Worm (Caenorhabditis elegans): Measurements from ENCODE around the gene ncr-2.

The ncr-2 gene

ce11 chrIII:8275871-8276270 lies 17.7 kb downstream of the ncr-2 start, which contains the start of gene clec-160:
TSS of gene clec-160 (minus strand) at chrIII:8275971.
- TF ChIP-seq hmg-4 (GFP tag; optimal IDR thresholded peaks at IDR 0.05) (no peak), F13C5.2 (tag; optimal IDR thresholded peaks at IDR 0.05) (no peak), sea-1 (GFP tag; conservative IDR thresholded peaks at IDR 0.05) (no peak), ceh-36 (tag; optimal IDR thresholded peaks at IDR 0.05) (no peak), scrt-1 (GFP tag; IDR thresholded peaks at IDR 0.05) (no peak)

DNA sequence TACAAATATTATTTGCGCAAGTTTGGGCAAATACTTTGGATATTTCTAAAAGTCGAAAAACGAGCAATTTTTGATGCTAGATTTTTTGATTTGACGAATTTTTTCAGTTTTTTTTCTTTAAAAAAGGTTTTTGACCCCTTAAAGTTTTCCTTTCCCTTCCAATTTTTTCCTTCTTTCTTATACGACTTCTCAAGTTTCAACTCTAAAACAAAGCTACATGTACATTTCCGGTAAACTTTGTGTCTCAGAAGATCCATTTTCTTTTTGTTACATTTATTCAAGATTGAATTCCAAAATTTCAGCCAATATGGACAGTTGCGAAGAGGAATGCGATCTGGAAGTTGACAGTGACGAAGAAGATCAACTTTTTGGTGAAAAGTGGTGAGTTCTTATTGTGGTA lies 20.7 kb downstream of the ncr-2 start, which contains the start of gene mig-10:
Gene mig-10, plus strand, starts transcription at position 301 of the 400 bp plus-strand sequence.
- TF ChIP-seq aly-1 (tag; optimal IDR thresholded peaks at IDR 0.05) (no peak), ets-7 (tag; optimal IDR thresholded peaks at IDR 0.05) (no peak), ceh-13 (GFP tag; optimal IDR thresholded peaks at IDR 0.05) (no peak)

DNA sequence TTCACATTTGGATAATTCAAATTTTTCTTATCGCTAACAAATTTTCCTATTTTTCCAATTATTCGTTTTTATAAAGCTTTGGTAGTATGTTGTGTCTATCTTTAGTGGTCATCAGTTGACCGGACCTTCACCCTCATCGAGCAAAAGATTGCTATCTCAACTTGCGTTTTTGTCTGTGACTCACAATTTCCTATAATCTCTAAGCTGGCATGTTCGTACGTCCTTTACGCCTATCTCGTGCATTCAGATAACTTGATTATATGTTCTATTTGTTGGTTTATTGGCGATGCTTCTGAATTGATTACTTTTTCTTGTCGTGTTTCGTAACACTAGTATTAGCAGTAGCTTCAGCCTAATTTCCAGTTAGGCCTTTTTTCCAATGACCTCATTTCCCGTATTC lies 21.4 kb downstream of the ncr-2 start:
- TF ChIP-seq ceh-36 (tag; optimal IDR thresholded peaks at IDR 0.05), result no peak
- TF ChIP-seq hnd-1 (tag; optimal IDR thresholded peaks at IDR 0.05), result no peak
- TF ChIP-seq ets-7 (tag; optimal IDR thresholded peaks at IDR 0.05), result no peak
- TF ChIP-seq hmg-4 (GFP tag; optimal IDR thresholded peaks at IDR 0.05), result no peak
- no peak for TF ChIP-seq sea-1 (GFP tag; conservative IDR thresholded peaks at IDR 0.05)
- no peak for TF ChIP-seq flt-1 (GFP tag; IDR thresholded peaks at IDR 0.05)
- TF ChIP-seq hmbx-1 (tag; optimal IDR thresholded peaks at IDR 0.05), result no peak
- no peak for TF ChIP-seq B0310.2 (tag; optimal IDR thresholded peaks at IDR 0.05)
- no peak for TF ChIP-seq aly-1 (tag; optimal IDR thresholded peaks at IDR 0.05)
- TF ChIP-seq tra-4 (tag; optimal IDR thresholded peaks at IDR 0.05), result no peak
- no peak for TF ChIP-seq tbx-11 (GFP tag; IDR thresholded peaks at IDR 0.05)
- TF ChIP-seq scrt-1 (GFP tag; IDR thresholded peaks at IDR 0.05), result no peak
- TF ChIP-seq tbx-37 (GFP tag; conservative IDR thresholded peaks at IDR 0.05), result no peak
- TF ChIP-seq F13C5.2 (tag; optimal IDR thresholded peaks at IDR 0.05), result no peak

- TF ChIP-seq hnd-1 (tag; optimal IDR thresholded peaks at IDR 0.05), result no peak
Observed at ce11 chrIII:8280352-8280751, 22.2 kb downstream of the ncr-2 start.

DNA sequence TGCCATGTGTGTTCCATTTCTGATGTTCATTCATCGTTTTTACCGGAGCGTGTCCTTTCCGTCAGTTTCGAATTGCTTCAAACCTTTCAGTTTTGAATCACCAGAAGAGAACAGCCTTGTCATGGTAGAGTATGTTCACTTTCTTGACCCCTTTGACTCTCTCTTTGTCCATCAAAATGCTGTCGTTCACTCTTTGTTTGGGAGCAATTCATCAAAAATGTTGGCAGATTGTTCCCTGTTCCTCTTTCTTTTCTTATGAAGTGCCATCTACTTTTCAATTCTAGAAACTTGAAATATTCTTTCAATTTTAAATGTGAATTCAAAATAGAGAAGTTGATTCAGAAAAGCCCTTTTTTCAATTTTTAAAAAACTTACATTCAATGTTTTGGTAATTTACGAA lies 23.2 kb downstream of the ncr-2 start:
- no peak for TF ChIP-seq hmg-4 (GFP tag; optimal IDR thresholded peaks at IDR 0.05)
- no peak for TF ChIP-seq sea-1 (GFP tag; conservative IDR thresholded peaks at IDR 0.05)
- no peak for TF ChIP-seq scrt-1 (GFP tag; IDR thresholded peaks at IDR 0.05)
- no peak for TF ChIP-seq ets-7 (tag; optimal IDR thresholded peaks at IDR 0.05)
- TF ChIP-seq B0310.2 (tag; optimal IDR thresholded peaks at IDR 0.05), result no peak
- no peak for TF ChIP-seq flt-1 (GFP tag; IDR thresholded peaks at IDR 0.05)
- TF ChIP-seq tbx-37 (GFP tag; conservative IDR thresholded peaks at IDR 0.05), result no peak
- TF ChIP-seq pes-1 (GFP tag; IDR thresholded peaks at IDR 0.05), result no peak
- no peak for TF ChIP-seq ceh-36 (tag; optimal IDR thresholded peaks at IDR 0.05)
- TF ChIP-seq hnd-1 (tag; optimal IDR thresholded peaks at IDR 0.05), result no peak
- no peak for TF ChIP-seq ama-1 (optimal IDR thresholded peaks at IDR 0.05)
- TF ChIP-seq F13C5.2 (tag; optimal IDR thresholded peaks at IDR 0.05), result no peak
- no peak for TF ChIP-seq ceh-13 (GFP tag; optimal IDR thresholded peaks at IDR 0.05)
- no peak for TF ChIP-seq tra-4 (tag; optimal IDR thresholded peaks at IDR 0.05)
- no peak for TF ChIP-seq hmbx-1 (tag; optimal IDR thresholded peaks at IDR 0.05)
- TF ChIP-seq tbx-11 (GFP tag; IDR thresholded peaks at IDR 0.05), result no peak
- TF ChIP-seq aly-1 (tag; optimal IDR thresholded peaks at IDR 0.05), result no peak

ce11 chrIII:8283525-8283924 lies 25.4 kb downstream of the ncr-2 start:
- no peak for TF ChIP-seq scrt-1 (GFP tag; IDR thresholded peaks at IDR 0.05)
- TF ChIP-seq hmg-4 (GFP tag; optimal IDR thresholded peaks at IDR 0.05), result no peak
- TF ChIP-seq flt-1 (GFP tag; IDR thresholded peaks at IDR 0.05), result no peak
- TF ChIP-seq ceh-13 (GFP tag; optimal IDR thresholded peaks at IDR 0.05), result no peak
- TF ChIP-seq aly-1 (tag; optimal IDR thresholded peaks at IDR 0.05), result no peak
- TF ChIP-seq ceh-36 (tag; optimal IDR thresholded peaks at IDR 0.05), result no peak
- TF ChIP-seq pes-1 (GFP tag; IDR thresholded peaks at IDR 0.05), result no peak
- no peak for TF ChIP-seq tbx-11 (GFP tag; IDR thresholded peaks at IDR 0.05)
- TF ChIP-seq ama-1 (optimal IDR thresholded peaks at IDR 0.05), result no peak
- TF ChIP-seq sea-1 (GFP tag; conservative IDR thresholded peaks at IDR 0.05), result no peak
- TF ChIP-seq hnd-1 (tag; optimal IDR thresholded peaks at IDR 0.05), result no peak
- no peak for TF ChIP-seq ets-7 (tag; optimal IDR thresholded peaks at IDR 0.05)

DNA sequence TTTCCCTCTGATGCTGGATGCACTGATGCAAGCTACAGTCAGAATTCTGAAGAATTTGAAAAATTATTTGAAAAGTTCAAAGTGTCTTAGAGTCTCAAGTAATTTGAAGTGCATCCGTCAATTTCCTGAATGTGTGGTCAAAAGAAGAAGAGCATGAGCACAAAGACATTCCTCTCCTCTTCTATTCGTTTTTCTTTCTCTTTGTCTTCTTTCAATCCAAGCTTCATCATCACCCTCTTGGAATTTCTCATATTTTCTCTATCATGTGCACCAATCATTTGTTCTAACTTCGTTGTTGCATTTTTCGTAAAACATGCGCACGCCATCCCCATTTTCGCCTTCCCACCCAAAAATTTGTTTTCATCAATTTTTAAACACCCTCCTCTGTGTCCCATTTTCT lies 27.9 kb downstream of the ncr-2 start:
- no peak for TF ChIP-seq hnd-1 (tag; optimal IDR thresholded peaks at IDR 0.05)
- TF ChIP-seq hmbx-1 (tag; optimal IDR thresholded peaks at IDR 0.05), result no peak
- no peak for TF ChIP-seq sea-1 (GFP tag; conservative IDR thresholded peaks at IDR 0.05)
- no peak for TF ChIP-seq scrt-1 (GFP tag; IDR thresholded peaks at IDR 0.05)
- TF ChIP-seq pes-1 (GFP tag; IDR thresholded peaks at IDR 0.05), result no peak
- no peak for TF ChIP-seq ceh-36 (tag; optimal IDR thresholded peaks at IDR 0.05)
- no peak for TF ChIP-seq F13C5.2 (tag; optimal IDR thresholded peaks at IDR 0.05)
- no peak for TF ChIP-seq tbx-11 (GFP tag; IDR thresholded peaks at IDR 0.05)
- TF ChIP-seq tbx-37 (GFP tag; conservative IDR thresholded peaks at IDR 0.05), result no peak
- TF ChIP-seq flt-1 (GFP tag; IDR thresholded peaks at IDR 0.05), result no peak
- TF ChIP-seq tra-4 (tag; optimal IDR thresholded peaks at IDR 0.05), result no peak
- TF ChIP-seq aly-1 (tag; optimal IDR thresholded peaks at IDR 0.05), result no peak
- no peak for TF ChIP-seq hmg-4 (GFP tag; optimal IDR thresholded peaks at IDR 0.05)
- TF ChIP-seq B0310.2 (tag; optimal IDR thresholded peaks at IDR 0.05), result no peak
- no peak for TF ChIP-seq ceh-13 (GFP tag; optimal IDR thresholded peaks at IDR 0.05)
- no peak for TF ChIP-seq ets-7 (tag; optimal IDR thresholded peaks at IDR 0.05)

DNA sequence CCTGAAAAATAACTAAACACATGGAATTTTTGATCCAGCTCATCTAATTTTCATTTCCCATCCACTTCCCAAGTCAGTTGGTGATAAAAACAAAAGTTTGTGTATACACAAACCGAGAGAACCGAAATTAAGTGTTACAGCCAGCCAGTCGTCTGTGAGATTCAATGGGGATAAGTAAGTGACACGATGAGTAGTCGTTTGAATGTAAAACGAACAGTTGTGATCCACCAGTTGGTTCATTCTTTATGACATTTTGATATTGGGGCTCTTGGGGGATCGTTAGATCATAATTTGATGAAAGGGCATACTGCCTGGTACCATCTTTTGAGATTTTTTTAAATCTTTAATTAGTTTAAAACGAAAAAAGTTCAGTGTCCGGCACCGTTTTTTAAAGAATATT lies 28.7 kb downstream of the ncr-2 start:
- TF ChIP-seq ceh-13 (GFP tag; optimal IDR thresholded peaks at IDR 0.05) (no peak), sea-1 (GFP tag; conservative IDR thresholded peaks at IDR 0.05) (no peak), tra-4 (tag; optimal IDR thresholded peaks at IDR 0.05) (no peak), hmbx-1 (tag; optimal IDR thresholded peaks at IDR 0.05) (no peak), hmg-4 (GFP tag; optimal IDR thresholded peaks at IDR 0.05) (no peak), B0310.2 (tag; optimal IDR thresholded peaks at IDR 0.05) (no peak), hnd-1 (tag; optimal IDR thresholded peaks at IDR 0.05) (no peak), ama-1 (optimal IDR thresholded peaks at IDR 0.05) (no peak), tbx-37 (GFP tag; conservative IDR thresholded peaks at IDR 0.05) (no peak), scrt-1 (GFP tag; IDR thresholded peaks at IDR 0.05) (no peak), flt-1 (GFP tag; IDR thresholded peaks at IDR 0.05) (no peak), ceh-36 (tag; optimal IDR thresholded peaks at IDR 0.05) (no peak), pes-1 (GFP tag; IDR thresholded peaks at IDR 0.05) (no peak), ets-7 (tag; optimal IDR thresholded peaks at IDR 0.05) (no peak), aly-1 (tag; optimal IDR thresholded peaks at IDR 0.05) (no peak), tbx-11 (GFP tag; IDR thresholded peaks at IDR 0.05) (no peak), F13C5.2 (tag; optimal IDR thresholded peaks at IDR 0.05) (no peak)
